Worm (Caenorhabditis elegans): ENCODE results near the gene med-1.

- TF ChIP-seq nhr-12 (tag; optimal IDR thresholded peaks at IDR 0.05) (no peak), egl-27 (tag; optimal IDR thresholded peaks at IDR 0.05) (no peak), elt-1 (tag; optimal IDR thresholded peaks at IDR 0.05) (no peak), fkh-2 (tag; optimal IDR thresholded peaks at IDR 0.05) (no peak), snpc-4 (tag; optimal IDR thresholded peaks at IDR 0.05) (no peak)
Measured at ce11 chrX:12435246-12435645, 4.8 kb downstream of the med-1 start.

All from whole organism, L3 larva.